Fruit fly (Drosophila melanogaster): ENCODE measurements around the gene CG32708.

Gene CG32708

DNA sequence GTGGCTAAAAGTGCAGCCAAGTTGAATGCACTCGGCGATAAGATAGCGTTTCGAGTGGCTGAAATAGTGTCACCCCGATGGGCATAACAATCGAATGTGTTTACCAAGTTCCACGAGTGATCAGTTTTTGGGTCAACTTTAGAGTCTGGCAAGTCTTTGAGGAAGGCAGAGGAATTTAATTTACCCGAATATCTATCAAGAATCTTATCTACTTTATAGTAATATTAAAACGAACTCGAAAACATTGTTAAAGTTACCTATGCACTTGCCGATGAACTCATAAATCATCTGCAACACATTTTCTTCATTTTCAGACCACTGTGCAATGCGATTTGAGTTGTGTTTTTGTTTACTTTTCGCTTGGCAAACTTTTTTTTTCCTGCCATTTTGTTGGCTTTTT, 24.4 kb upstream of the CG32708 start (continued):
- peak; percentile 24 for TF ChIP-seq CG6792 (GFP tag; optimal IDR thresholded peaks at IDR 0.05)
- TF ChIP-seq net (GFP tag; optimal IDR thresholded peaks at IDR 0.05): peak; percentile 40
- TF ChIP-seq CG15336 (GFP tag; IDR thresholded peaks at IDR 0.05): peak; percentile 50; the same call in 1 of the 2 replicates
- peak; percentile 46 for TF ChIP-seq CG6808 (GFP tag; optimal IDR thresholded peaks at IDR 0.05)
- TF ChIP-seq CG11902 (GFP tag; optimal IDR thresholded peaks at IDR 0.05): no peak
- TF ChIP-seq svp (GFP tag): peak; percentile 62
- TF ChIP-seq CG16779 (tag; optimal IDR thresholded peaks at IDR 0.05): peak; percentile 30
- TF ChIP-seq acj6 (GFP tag; optimal IDR thresholded peaks at IDR 0.05): peak; percentile 24
- TF ChIP-seq Eip78C (GFP tag): peak; percentile 85
- TF ChIP-seq CG7368 (GFP tag; optimal IDR thresholded peaks at IDR 0.05): peak; percentile 15
- peak; percentile 26 for TF ChIP-seq CG8319 (GFP tag; optimal IDR thresholded peaks at IDR 0.05)
- TF ChIP-seq topi (GFP tag; optimal IDR thresholded peaks at IDR 0.05): peak; percentile 28
- peak; percentile 17 for TF ChIP-seq Smox (GFP tag; optimal IDR thresholded peaks at IDR 0.05)
- TF ChIP-seq CG10669 (GFP tag; optimal IDR thresholded peaks at IDR 0.05): peak; percentile 37
- peak; percentile 71 for TF ChIP-seq Hr4 (GFP tag; optimal IDR thresholded peaks at IDR 0.05)
- peak; percentile 35 for TF ChIP-seq esn (GFP tag; optimal IDR thresholded peaks at IDR 0.05)
- no peak for TF ChIP-seq fd59A (GFP tag; optimal IDR thresholded peaks at IDR 0.05)
- peak in 1 of 2 experiments; percentile 34 for TF ChIP-seq ss (GFP tag; optimal IDR thresholded peaks at IDR 0.05)
- TF ChIP-seq CG31627 (GFP tag; optimal IDR thresholded peaks at IDR 0.05): peak; percentile 14
- TF ChIP-seq CG3032 (tag; optimal IDR thresholded peaks at IDR 0.05): peak; percentile 1
- no peak for TF ChIP-seq Hr38 (GFP tag; optimal IDR thresholded peaks at IDR 0.05)
- TF ChIP-seq Sox14 (GFP tag; optimal IDR thresholded peaks at IDR 0.05): no peak
- TF ChIP-seq lz (GFP tag; optimal IDR thresholded peaks at IDR 0.05): no peak

DNA sequence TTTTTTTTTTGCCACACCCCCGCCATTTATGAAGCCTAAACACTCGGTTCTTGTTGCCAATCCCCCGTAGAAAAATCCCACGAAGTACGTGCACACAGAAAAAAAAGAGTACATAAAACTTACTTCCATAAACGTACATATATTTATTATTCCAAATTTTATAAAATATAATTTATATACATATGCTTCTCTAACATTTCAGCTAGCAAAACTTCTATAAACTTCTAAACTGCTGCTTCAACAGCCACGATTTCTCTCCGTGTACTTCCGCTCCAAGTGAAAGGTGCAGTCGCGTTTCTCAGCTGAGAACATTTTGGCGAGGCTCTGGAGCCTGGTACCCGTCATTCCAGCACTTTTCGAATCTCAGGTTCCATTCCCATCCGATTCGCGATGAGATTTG, 23.1 kb upstream of the CG32708 start:
- TF ChIP-seq CG15336 (GFP tag; IDR thresholded peaks at IDR 0.05) (peak; percentile 74), topi (GFP tag; optimal IDR thresholded peaks at IDR 0.05) (peak; percentile 20), CG1621 (tag; optimal IDR thresholded peaks at IDR 0.05) (no peak), OdsH (GFP tag; optimal IDR thresholded peaks at IDR 0.05) (peak; percentile 63), CG3032 (tag; optimal IDR thresholded peaks at IDR 0.05) (peak; percentile 55), eg (GFP tag; IDR thresholded peaks at IDR 0.05) (peak; percentile 65), CG31627 (GFP tag; optimal IDR thresholded peaks at IDR 0.05) (peak; percentile 34), CG11762 (GFP tag; optimal IDR thresholded peaks at IDR 0.05; ENCODE audit: insufficient read depth) (no peak), CG10669 (GFP tag; optimal IDR thresholded peaks at IDR 0.05) (peak; percentile 41), Eip93F (GFP tag; optimal IDR thresholded peaks at IDR 0.05) (no peak), pdm3 (GFP tag; optimal IDR thresholded peaks at IDR 0.05) (peak; percentile 8), CG6808 (GFP tag; optimal IDR thresholded peaks at IDR 0.05) (no peak), Blimp-1 (GFP tag; optimal IDR thresholded peaks at IDR 0.05) (peak; percentile 10), fd59A (GFP tag; optimal IDR thresholded peaks at IDR 0.05) (peak; percentile 21), Lpt (GFP tag; optimal IDR thresholded peaks at IDR 0.05) (no peak), Hr38 (GFP tag; optimal IDR thresholded peaks at IDR 0.05) (no peak), CG34406 (GFP tag; optimal IDR thresholded peaks at IDR 0.05) (peak; percentile 53), Sox15 (GFP tag; optimal IDR thresholded peaks at IDR 0.05) (peak; percentile 36), Smox (GFP tag; optimal IDR thresholded peaks at IDR 0.05) (peak; percentile 57), Sox14 (GFP tag; optimal IDR thresholded peaks at IDR 0.05) (peak; percentile 20), ss (GFP tag; optimal IDR thresholded peaks at IDR 0.05) (peak; percentile 41 to 58), fd85E (GFP tag; optimal IDR thresholded peaks at IDR 0.05) (no peak), Eip75B (GFP tag; optimal IDR thresholded peaks at IDR 0.05) (peak; percentile 26), CG8319 (GFP tag; optimal IDR thresholded peaks at IDR 0.05) (no peak), acj6 (GFP tag; optimal IDR thresholded peaks at IDR 0.05) (peak; percentile 59), fkh (GFP tag; optimal IDR thresholded peaks at IDR 0.05) (no peak), CG11902 (GFP tag; optimal IDR thresholded peaks at IDR 0.05) (no peak), CG10631 (GFP tag; optimal IDR thresholded peaks at IDR 0.05) (peak; percentile 64), Sox102F (GFP tag; optimal IDR thresholded peaks at IDR 0.05) (peak; percentile 50), CG6276 (GFP tag; optimal IDR thresholded peaks at IDR 0.05) (no peak), achi (GFP tag; optimal IDR thresholded peaks at IDR 0.05) (peak; percentile 72), salr (GFP tag; optimal IDR thresholded peaks at IDR 0.05) (peak in 1 of 2 experiments; percentile 2), esn (GFP tag; optimal IDR thresholded peaks at IDR 0.05) (peak; percentile 54), Gug (GFP tag; IDR thresholded peaks at IDR 0.05) (peak; percentile 63), svp (GFP tag) (peak; percentile 86), CG9139 (GFP tag; optimal IDR thresholded peaks at IDR 0.05) (no peak), Ets21C (GFP tag; optimal IDR thresholded peaks at IDR 0.05) (peak; percentile 23), spab (GFP tag; optimal IDR thresholded peaks at IDR 0.05) (peak; percentile 20), dac (GFP tag; optimal IDR thresholded peaks at IDR 0.05) (no peak), Eip78C (GFP tag) (peak; percentile 90), CG6854 (GFP tag; optimal IDR thresholded peaks at IDR 0.05) (no peak)

Measured in whole organism, prepupa.